Fruit fly (Drosophila melanogaster): Measurements from ENCODE around the gene CG14543.

The CG14543 gene

dm6 chr3R:26041417-26042101 lies 14.9 kb upstream of the CG14543 start, which contains the start of gene gro (continued):
- no peak for TF ChIP-seq odd (GFP tag; optimal IDR thresholded peaks at IDR 0.05)
- peak; percentile 53 to 72 for TF ChIP-seq Hr51 (GFP tag; optimal IDR thresholded peaks at IDR 0.05)
- no peak for TF ChIP-seq CG5953 (GFP tag; IDR thresholded peaks at IDR 0.05)
- TF ChIP-seq CG8359 (GFP tag; optimal IDR thresholded peaks at IDR 0.05; ENCODE audit: borderline replicate concordance) = no peak
- peak; percentile 52 for TF ChIP-seq Six4 (GFP tag; optimal IDR thresholded peaks at IDR 0.05)
- TF ChIP-seq fd102C (GFP tag; optimal IDR thresholded peaks at IDR 0.05) = peak; percentile 34
- peak; percentile 11 for TF ChIP-seq Sry-β (GFP tag; optimal IDR thresholded peaks at IDR 0.05)
- peak; percentile 39 for TF ChIP-seq Hey (tag; optimal IDR thresholded peaks at IDR 0.05)
- no peak for TF ChIP-seq pan (optimal IDR thresholded peaks at IDR 0.05)
- peak in 1 of 2 experiments; percentile 64 for TF ChIP-seq pan (GFP tag; optimal IDR thresholded peaks at IDR 0.05 in 1 of 2, IDR thresholded peaks at IDR 0.05 in 1 of 2)
- peak; percentile 21 for TF ChIP-seq PHDP (tag; optimal IDR thresholded peaks at IDR 0.05)
- no peak for TF ChIP-seq Neu2 (GFP tag; optimal IDR thresholded peaks at IDR 0.05; ENCODE audit: borderline replicate concordance)
- no peak for TF ChIP-seq gcm (GFP tag; optimal IDR thresholded peaks at IDR 0.05)
- TF ChIP-seq unc-4 (GFP tag; IDR thresholded peaks at IDR 0.05; ENCODE audit: partially characterized antibody) = peak; percentile 74
- TF ChIP-seq Xbp1 (GFP tag; optimal IDR thresholded peaks at IDR 0.05) = peak; percentile 81
- peak; percentile 68 for TF ChIP-seq HHEX (GFP tag; optimal IDR thresholded peaks at IDR 0.05)
- no peak for TF ChIP-seq tap (tag; optimal IDR thresholded peaks at IDR 0.05)
- peak; percentile 27 for TF ChIP-seq fd96Cb (tag; optimal IDR thresholded peaks at IDR 0.05)
- no peak for TF ChIP-seq gcm2 (GFP tag; optimal IDR thresholded peaks at IDR 0.05)
- peak; percentile 66; the same call in 2 of the 3 replicates for TF ChIP-seq zfh1 (GFP tag; IDR thresholded peaks at IDR 0.05)
- TF ChIP-seq bbx (GFP tag; IDR thresholded peaks at IDR 0.05; ENCODE audit: partially characterized antibody) = peak; percentile 85
- TF ChIP-seq danr (GFP tag; IDR thresholded peaks at IDR 0.05) = no peak
- no peak for TF ChIP-seq usp (GFP tag; optimal IDR thresholded peaks at IDR 0.05)
- TF ChIP-seq sd (tag; optimal IDR thresholded peaks at IDR 0.05) = peak; percentile 45
- TF ChIP-seq br (optimal IDR thresholded peaks at IDR 0.05) = no peak
- TF ChIP-seq CG3726 (GFP tag; IDR thresholded peaks at IDR 0.05) = no peak
- peak; percentile 24 for TF ChIP-seq twi (tag; optimal IDR thresholded peaks at IDR 0.05)
- peak; percentile 31 for TF ChIP-seq CG3995 (GFP tag; optimal IDR thresholded peaks at IDR 0.05)
- peak; percentile 55; the same call in 3 of the 4 replicates for TF ChIP-seq Gug (GFP tag; IDR thresholded peaks at IDR 0.05)
- peak; percentile 37; the same call in 2 of the 3 replicates for TF ChIP-seq B-H1 (GFP tag; IDR thresholded peaks at IDR 0.05)
- peak; percentile 27; the same call in 1 of the 2 replicates for TF ChIP-seq CG4404 (GFP tag; IDR thresholded peaks at IDR 0.05)
- TF ChIP-seq CG10462 (GFP tag; optimal IDR thresholded peaks at IDR 0.05) = peak; percentile 68
- TF ChIP-seq gce (GFP tag; IDR thresholded peaks at IDR 0.05) = no peak
- TF ChIP-seq Hand (GFP tag; optimal IDR thresholded peaks at IDR 0.05) = peak; percentile 26
- peak; percentile 98 for TF ChIP-seq stwl (tag; optimal IDR thresholded peaks at IDR 0.05)
- TF ChIP-seq CG14667 (GFP tag; IDR thresholded peaks at IDR 0.05) = peak; percentile 34; the same call in 1 of the 2 replicates
- no peak for TF ChIP-seq lov (optimal IDR thresholded peaks at IDR 0.05)
- TF ChIP-seq lov (GFP tag; IDR thresholded peaks at IDR 0.05) = peak; percentile 50; the same call in 2 of the 3 replicates
- peak; percentile 100 for TF ChIP-seq CG10267 (tag; optimal IDR thresholded peaks at IDR 0.05)
- peak; percentile 86 for TF ChIP-seq ci (GFP tag; IDR thresholded peaks at IDR 0.05)
- TF ChIP-seq mirr (GFP tag; optimal IDR thresholded peaks at IDR 0.05) = peak; percentile 66
- 0 out of 2 replicates have a peak, but pooled peaks have one; percentile 27 for TF ChIP-seq peb (GFP tag; IDR thresholded peaks at IDR 0.05)
- TF ChIP-seq gt (GFP tag; IDR thresholded peaks at IDR 0.05) = peak; percentile 47; the same call in 1 of the 2 replicates
- peak; percentile 49; the same call in 1 of the 3 replicates for TF ChIP-seq H15 (GFP tag; IDR thresholded peaks at IDR 0.05)
- 0 out of 2 replicates have a peak, but pooled peaks have one; percentile 50 for TF ChIP-seq Taf1 (GFP tag; IDR thresholded peaks at IDR 0.05)
- peak; percentile 78 for TF ChIP-seq B-H2 (GFP tag; optimal IDR thresholded peaks at IDR 0.05)
- peak; percentile 86 for TF ChIP-seq slbo (GFP tag; IDR thresholded peaks at IDR 0.05)
- TF ChIP-seq her (GFP tag; optimal IDR thresholded peaks at IDR 0.05) = peak; percentile 56
- peak; percentile 66 for TF ChIP-seq CG2712 (tag; optimal IDR thresholded peaks at IDR 0.05)
- peak; percentile 81 for TF ChIP-seq CG30403 (GFP tag; optimal IDR thresholded peaks at IDR 0.05)
